Worm (Caenorhabditis elegans): ENCODE data around the gene F33G12.6.

DNA sequence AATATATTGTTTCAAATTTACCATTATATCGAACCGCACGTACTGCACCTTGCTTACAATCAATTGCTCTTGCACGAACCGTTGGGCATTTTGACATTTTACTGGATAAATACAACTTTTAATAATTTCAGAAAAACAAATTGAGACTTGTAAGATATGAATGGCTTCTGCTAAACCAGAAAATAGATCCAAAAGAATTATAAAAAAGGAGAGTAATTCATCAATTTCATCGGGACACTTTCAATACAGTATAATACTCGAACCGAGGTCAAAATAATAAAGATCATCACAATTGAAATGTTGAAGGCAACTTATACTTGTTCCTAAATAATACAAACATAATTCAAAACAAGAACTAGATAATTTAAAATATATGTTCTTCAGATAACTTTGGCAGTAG is 18.1 kb upstream of the F33G12.6 start, which contains the start of gene wdr-83:
- TF ChIP-seq attf-3 (GFP tag; conservative IDR thresholded peaks at IDR 0.05) (no peak), madf-8 (GFP tag; conservative IDR thresholded peaks at IDR 0.05) (no peak), pha-4 (tag; optimal IDR thresholded peaks at IDR 0.05) (no peak), dox-1 (GFP tag; IDR thresholded peaks at IDR 0.05) (no peak), dpl-1 (GFP tag; optimal IDR thresholded peaks at IDR 0.05) (no peak), lin-35 (GFP tag; optimal IDR thresholded peaks at IDR 0.05) (no peak), egl-44 (GFP tag; IDR thresholded peaks at IDR 0.05) (no peak), B0035.1 (tag; optimal IDR thresholded peaks at IDR 0.05) (no peak), snpc-3.4 (tag; optimal IDR thresholded peaks at IDR 0.05) (no peak)

All from whole organism, young adult.